Fruit fly (Drosophila melanogaster): Measurements from ENCODE around the gene CG10654.

Gene CG10654

DNA sequence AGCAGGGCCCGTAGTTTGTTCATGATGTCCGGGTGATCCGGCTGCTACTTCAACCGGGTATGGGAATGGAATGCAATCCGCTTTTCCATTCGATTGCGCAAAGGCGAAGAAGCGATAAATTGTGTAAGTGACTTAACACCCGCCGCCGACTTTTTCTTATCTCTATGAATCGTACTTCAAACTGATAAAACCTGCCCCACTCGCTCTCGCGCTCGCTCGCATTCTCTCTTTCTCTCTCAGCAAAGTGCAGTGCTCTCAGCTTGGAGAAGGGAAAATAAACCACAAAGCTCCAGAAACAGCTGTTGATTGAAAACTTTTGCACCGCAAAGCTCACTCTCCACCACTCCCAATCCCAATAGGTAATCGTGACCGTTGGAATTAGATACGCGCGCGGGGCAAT is 17.7 kb downstream of the CG10654 start:
- TF ChIP-seq sd (tag; optimal IDR thresholded peaks at IDR 0.05): peak; percentile 77
- no peak for TF ChIP-seq onecut (GFP tag; IDR thresholded peaks at IDR 0.05)
- no peak for TF ChIP-seq tio (GFP tag; optimal IDR thresholded peaks at IDR 0.05)
- peak; percentile 28; the same call in 1 of the 2 replicates for TF ChIP-seq hbn (GFP tag; IDR thresholded peaks at IDR 0.05; ENCODE audit: partially characterized antibody)
- TF ChIP-seq kah (GFP tag; optimal IDR thresholded peaks at IDR 0.05): no peak
- TF ChIP-seq nom (GFP tag; optimal IDR thresholded peaks at IDR 0.05): peak; percentile 43
- no peak for TF ChIP-seq sens (GFP tag)
- TF ChIP-seq Dll (GFP tag; IDR thresholded peaks at IDR 0.05; ENCODE audit: partially characterized antibody): 0 out of 4 replicates have a peak, but pooled peaks have one; percentile 31
- TF ChIP-seq fu2 (GFP tag; optimal IDR thresholded peaks at IDR 0.05): no peak
- TF ChIP-seq CG12071 (GFP tag; optimal IDR thresholded peaks at IDR 0.05): no peak
- no peak for TF ChIP-seq HLH4C (GFP tag; IDR thresholded peaks at IDR 0.05; ENCODE audit: partially characterized antibody)
- no peak for TF ChIP-seq Kr (GFP tag; optimal IDR thresholded peaks at IDR 0.05)
- no peak for TF ChIP-seq zf30C (GFP tag; optimal IDR thresholded peaks at IDR 0.05)
- no peak for TF ChIP-seq org-1 (GFP tag; optimal IDR thresholded peaks at IDR 0.05)
- no peak for TF ChIP-seq CG31388 (GFP tag; optimal IDR thresholded peaks at IDR 0.05)
- TF ChIP-seq CkIIα-i1 (GFP tag; IDR thresholded peaks at IDR 0.05): no peak
- TF ChIP-seq CG6175 (GFP tag; IDR thresholded peaks at IDR 0.05): 0 out of 3 replicates have a peak, but pooled peaks have one; percentile 17
- no peak for TF ChIP-seq CG8924 (tag; optimal IDR thresholded peaks at IDR 0.05)
- no peak for TF ChIP-seq Max (GFP tag; optimal IDR thresholded peaks at IDR 0.05)
- 0 out of 3 replicates have a peak, but pooled peaks have one; percentile 24 for TF ChIP-seq so (GFP tag; IDR thresholded peaks at IDR 0.05)
- TF ChIP-seq zen2 (GFP tag; IDR thresholded peaks at IDR 0.05; ENCODE audit: partially characterized antibody): peak; percentile 61; the same call in 2 of the 3 replicates
- peak; percentile 21 for TF ChIP-seq CG6765 (GFP tag; optimal IDR thresholded peaks at IDR 0.05)
- TF ChIP-seq CG34224 (GFP tag; IDR thresholded peaks at IDR 0.05; ENCODE audit: partially characterized antibody): peak; percentile 42; the same call in 1 of the 3 replicates
- TF ChIP-seq CG7357 (GFP tag; IDR thresholded peaks at IDR 0.05): no peak
- TF ChIP-seq hkb (optimal IDR thresholded peaks at IDR 0.05): no peak
- peak; percentile 40; the same call in 1 of the 2 replicates for TF ChIP-seq hkb (GFP tag; IDR thresholded peaks at IDR 0.05)
- TF ChIP-seq Pdp1 (GFP tag; optimal IDR thresholded peaks at IDR 0.05): peak in 1 of 2 experiments; percentile 97
- peak; percentile 79; the same call in 3 of the 4 replicates for TF ChIP-seq chinmo (GFP tag; IDR thresholded peaks at IDR 0.05; ENCODE audit: partially characterized antibody)
- TF ChIP-seq Trl (optimal IDR thresholded peaks at IDR 0.05): peak; percentile 91 to 92
- TF ChIP-seq Trl (GFP tag; optimal IDR thresholded peaks at IDR 0.05): no peak
- peak; percentile 69 for TF ChIP-seq lbe (GFP tag; optimal IDR thresholded peaks at IDR 0.05)
- TF ChIP-seq ci (GFP tag; IDR thresholded peaks at IDR 0.05): 0 out of 3 replicates have a peak, but pooled peaks have one; percentile 37
- no peak for TF ChIP-seq prd (optimal IDR thresholded peaks at IDR 0.05)
- TF ChIP-seq prd (GFP tag; IDR thresholded peaks at IDR 0.05): no peak
- TF ChIP-seq crp (GFP tag; optimal IDR thresholded peaks at IDR 0.05): peak in 1 of 2 experiments; percentile 63
- TF ChIP-seq CG34376 (GFP tag; optimal IDR thresholded peaks at IDR 0.05): peak; percentile 25
- 0 out of 2 replicates have a peak, but pooled peaks have one; percentile 8 for TF ChIP-seq CG13287 (GFP tag; IDR thresholded peaks at IDR 0.05; ENCODE audit: partially characterized antibody)
- TF ChIP-seq ato (GFP tag; IDR thresholded peaks at IDR 0.05; ENCODE audit: partially characterized antibody): 0 out of 2 replicates have a peak, but pooled peaks have one; percentile 15
- no peak for TF ChIP-seq ems (GFP tag; optimal IDR thresholded peaks at IDR 0.05)
- TF ChIP-seq ro (GFP tag; IDR thresholded peaks at IDR 0.05): no peak
- TF ChIP-seq grn (GFP tag; optimal IDR thresholded peaks at IDR 0.05): peak; percentile 78
- TF ChIP-seq tna (GFP tag; IDR thresholded peaks at IDR 0.05; ENCODE audit: partially characterized antibody): no peak
- TF ChIP-seq sim (GFP tag; IDR thresholded peaks at IDR 0.05): 0 out of 2 replicates have a peak, but pooled peaks have one; percentile 23
- TF ChIP-seq Bteb2 (GFP tag; optimal IDR thresholded peaks at IDR 0.05): no peak
- TF ChIP-seq toy (GFP tag; IDR thresholded peaks at IDR 0.05): no peak
- TF ChIP-seq CG8089 (GFP tag; optimal IDR thresholded peaks at IDR 0.05): no peak
- TF ChIP-seq repo (GFP tag; optimal IDR thresholded peaks at IDR 0.05): no peak
- peak; percentile 12 for TF ChIP-seq corto (GFP tag; optimal IDR thresholded peaks at IDR 0.05)
- TF ChIP-seq CG1647 (GFP tag; optimal IDR thresholded peaks at IDR 0.05): no peak
- TF ChIP-seq fd3F (GFP tag; optimal IDR thresholded peaks at IDR 0.05): no peak
